Worm (Caenorhabditis elegans): ENCODE results near the gene grl-5.

Gene grl-5

ce11 chrV:4447637-4448036, 33.2 kb upstream of the grl-5 start (continued):
- peak; percentile 89 for TF ChIP-seq snpc-1.1 (tag; optimal IDR thresholded peaks at IDR 0.05; ENCODE audit: insufficient read depth)
- TF ChIP-seq madf-10 (tag; optimal IDR thresholded peaks at IDR 0.05) = no peak
- no peak for TF ChIP-seq lag-1 (GFP tag; IDR thresholded peaks at IDR 0.05)
- 0 out of 2 replicates have a peak, but pooled peaks have one; percentile 15 for TF ChIP-seq hsf-1 (GFP tag; IDR thresholded peaks at IDR 0.05)
- no peak for TF ChIP-seq K11D2.4 (GFP tag; IDR thresholded peaks at IDR 0.05)

- TF ChIP-seq him-1 (tag; optimal IDR thresholded peaks at IDR 0.05) (peak; percentile 40), nhr-80 (tag; optimal IDR thresholded peaks at IDR 0.05) (peak; percentile 47), madf-6 (GFP tag; IDR thresholded peaks at IDR 0.05) (no peak)
These were observed 28.4 kb upstream of the grl-5 start, which contains the start of gene rft-1 for ce11 chrV:4442749-4443381. Gene rft-1 (minus strand): TSS chrV:4443223.

- no peak for TF ChIP-seq sea-2 (GFP tag; IDR thresholded peaks at IDR 0.05)
- TF ChIP-seq ceh-91 (GFP tag; IDR thresholded peaks at IDR 0.05) = no peak
- no peak for TF ChIP-seq hmg-20 (GFP tag; IDR thresholded peaks at IDR 0.05)
- TF ChIP-seq F52B5.7 (tag; optimal IDR thresholded peaks at IDR 0.05) = no peak
- TF ChIP-seq F55B11.4 (tag; optimal IDR thresholded peaks at IDR 0.05; ENCODE audit: borderline replicate concordance, insufficient read depth) = no peak
- no peak for TF ChIP-seq repo-1 (tag; optimal IDR thresholded peaks at IDR 0.05)
- TF ChIP-seq nfya-2 (GFP tag; IDR thresholded peaks at IDR 0.05) = no peak
- TF ChIP-seq lin-26 (GFP tag; IDR thresholded peaks at IDR 0.05) = no peak
- no peak for TF ChIP-seq tlf-1 (GFP tag; optimal IDR thresholded peaks at IDR 0.05)
- no peak for TF ChIP-seq xnd-1 (tag; optimal IDR thresholded peaks at IDR 0.05)
- TF ChIP-seq him-1 (tag; optimal IDR thresholded peaks at IDR 0.05) = no peak
These were observed 22.8 kb upstream of the grl-5 start for ce11 chrV:4437215-4437614.

ce11 chrV:4435411-4435981, 21.0 kb upstream of the grl-5 start, which contains the start of gene Y47D7A.13:
Gene Y47D7A.13 (minus strand): TSS chrV:4435927.
- TF ChIP-seq ceh-40 (GFP tag; IDR thresholded peaks at IDR 0.05) (no peak), nhr-27 (tag; optimal IDR thresholded peaks at IDR 0.05) (no peak), zfh-2 (GFP tag; conservative IDR thresholded peaks at IDR 0.05) (peak; percentile 70), tlf-1 (GFP tag; optimal IDR thresholded peaks at IDR 0.05) (no peak), mxl-1 (tag; optimal IDR thresholded peaks at IDR 0.05) (no peak), egrh-3 (GFP tag; IDR thresholded peaks at IDR 0.05) (peak; percentile 93), nhr-179 (tag; optimal IDR thresholded peaks at IDR 0.05) (no peak), rpc-1 (optimal IDR thresholded peaks at IDR 0.05) (no peak), rpc-1 (tag; optimal IDR thresholded peaks at IDR 0.05) (no peak), lin-26 (GFP tag; IDR thresholded peaks at IDR 0.05) (no peak), F33H1.4 (GFP tag; IDR thresholded peaks at IDR 0.05) (0 out of 2 replicates have a peak, but pooled peaks have one; percentile 24), snpc-1.1 (tag; optimal IDR thresholded peaks at IDR 0.05; ENCODE audit: insufficient read depth) (no peak), ceh-79 (tag; optimal IDR thresholded peaks at IDR 0.05) (peak; percentile 22), aptf-3 (GFP tag; IDR thresholded peaks at IDR 0.05) (no peak), ceh-100 (GFP tag; IDR thresholded peaks at IDR 0.05) (no peak), dox-1 (GFP tag; IDR thresholded peaks at IDR 0.05) (no peak), mel-28 (tag; optimal IDR thresholded peaks at IDR 0.05; ENCODE audit: borderline replicate concordance) (no peak), let-526 (GFP tag; IDR thresholded peaks at IDR 0.05) (no peak), lag-1 (GFP tag; IDR thresholded peaks at IDR 0.05) (no peak), F49E8.2 (tag; optimal IDR thresholded peaks at IDR 0.05; ENCODE audit: insufficient read depth) (no peak), F55B11.4 (tag; optimal IDR thresholded peaks at IDR 0.05; ENCODE audit: borderline replicate concordance, insufficient read depth) (no peak)

Data from whole organism, young adult.